Fruit fly (Drosophila melanogaster): ENCODE data around the gene tgy.

The tgy gene

DNA sequence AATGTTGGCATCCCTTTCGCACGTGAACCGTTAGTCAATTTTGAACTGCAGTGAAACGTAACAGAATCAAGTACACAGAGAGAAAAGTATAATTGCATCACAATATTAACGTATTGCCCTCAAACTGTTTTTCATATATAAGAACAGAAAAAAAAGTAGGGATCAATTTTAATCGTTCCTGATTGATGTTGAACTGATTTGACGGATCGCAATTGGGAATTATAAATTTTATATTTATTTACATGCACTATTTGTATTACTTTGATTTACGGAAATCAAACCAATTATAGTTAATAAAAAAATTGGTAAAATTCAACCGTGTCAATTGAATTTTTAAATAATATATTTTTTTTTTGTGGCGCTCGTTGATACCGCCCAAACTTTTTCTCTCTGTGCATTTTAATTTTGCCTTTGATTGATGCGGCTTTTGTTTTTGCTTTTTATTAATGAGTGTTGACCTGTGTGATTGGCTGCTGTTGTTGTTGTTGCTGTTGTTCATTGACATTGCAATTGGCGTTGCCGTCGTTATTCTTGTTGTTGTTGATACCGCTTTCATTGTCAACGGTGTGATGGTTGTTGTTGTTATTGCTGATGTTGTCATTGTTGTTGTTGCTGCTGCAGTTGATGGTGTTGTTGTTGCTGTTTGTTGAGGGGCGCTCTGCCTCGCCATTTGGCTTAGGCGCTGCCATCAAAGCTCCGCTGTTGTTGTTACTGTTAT lies 25.6 kb upstream of the tgy start (continued):
- TF ChIP-seq Usf (GFP tag; optimal IDR thresholded peaks at IDR 0.05), result no peak
- no peak for TF ChIP-seq CG6683 (GFP tag; optimal IDR thresholded peaks at IDR 0.05)
- no peak for TF ChIP-seq eyg (GFP tag; optimal IDR thresholded peaks at IDR 0.05)
- TF ChIP-seq gsb-n (tag; optimal IDR thresholded peaks at IDR 0.05), result peak; percentile 62
- TF ChIP-seq CG12942 (GFP tag; optimal IDR thresholded peaks at IDR 0.05), result peak; percentile 1
- TF ChIP-seq da (GFP tag; optimal IDR thresholded peaks at IDR 0.05), result no peak
- TF ChIP-seq Ets97D (GFP tag; optimal IDR thresholded peaks at IDR 0.05), result no peak
- no peak for TF ChIP-seq H2.0 (GFP tag; IDR thresholded peaks at IDR 0.05)
- peak; percentile 40; the same call in 1 of the 3 replicates for TF ChIP-seq CG11695 (GFP tag; IDR thresholded peaks at IDR 0.05)
- TF ChIP-seq CG1602 (GFP tag; optimal IDR thresholded peaks at IDR 0.05), result peak; percentile 56
- TF ChIP-seq zf30C (GFP tag; optimal IDR thresholded peaks at IDR 0.05), result peak; percentile 60
- no peak for TF ChIP-seq Ets65A (GFP tag)
- peak; percentile 35; the same call in 1 of the 2 replicates for TF ChIP-seq esg (GFP tag; conservative IDR thresholded peaks at IDR 0.05)
- TF ChIP-seq fd96Cb (tag; optimal IDR thresholded peaks at IDR 0.05), result peak; percentile 70
- no peak for TF ChIP-seq CG34224 (GFP tag; IDR thresholded peaks at IDR 0.05; ENCODE audit: partially characterized antibody)
- TF ChIP-seq CG11247 (GFP tag; IDR thresholded peaks at IDR 0.05), result 0 out of 2 replicates have a peak, but pooled peaks have one; percentile 19
- no peak for TF ChIP-seq hth (optimal IDR thresholded peaks at IDR 0.05)
- TF ChIP-seq Camta (GFP tag; optimal IDR thresholded peaks at IDR 0.05), result peak; percentile 6
- TF ChIP-seq CG14710 (tag; optimal IDR thresholded peaks at IDR 0.05), result peak; percentile 60
- no peak for TF ChIP-seq CG4617 (GFP tag; optimal IDR thresholded peaks at IDR 0.05; ENCODE audit: borderline replicate concordance)
- peak; percentile 18 for TF ChIP-seq CG18764 (GFP tag; optimal IDR thresholded peaks at IDR 0.05)
- no peak for TF ChIP-seq CG7372 (GFP tag; IDR thresholded peaks at IDR 0.05)
- peak; percentile 22 for TF ChIP-seq Fer1 (GFP tag; optimal IDR thresholded peaks at IDR 0.05)
- no peak for TF ChIP-seq Hand (GFP tag; optimal IDR thresholded peaks at IDR 0.05)
- TF ChIP-seq ttk (GFP tag; IDR thresholded peaks at IDR 0.05), result peak; percentile 29; the same call in 1 of the 2 replicates
- TF ChIP-seq wek (GFP tag; optimal IDR thresholded peaks at IDR 0.05), result no peak
- peak; percentile 34 for TF ChIP-seq Hsf (GFP tag; optimal IDR thresholded peaks at IDR 0.05)
- TF ChIP-seq mirr (GFP tag; optimal IDR thresholded peaks at IDR 0.05), result no peak
- TF ChIP-seq nerfin-1 (tag; optimal IDR thresholded peaks at IDR 0.05), result peak; percentile 8
- TF ChIP-seq rib (GFP tag; IDR thresholded peaks at IDR 0.05), result no peak
- peak; percentile 38 for TF ChIP-seq NfI (GFP tag; optimal IDR thresholded peaks at IDR 0.05)
- peak; percentile 49 for TF ChIP-seq CG3407 (GFP tag; optimal IDR thresholded peaks at IDR 0.05)
- TF ChIP-seq MBD-R2 (GFP tag; IDR thresholded peaks at IDR 0.05), result no peak
- TF ChIP-seq Kr (GFP tag; optimal IDR thresholded peaks at IDR 0.05), result no peak
- TF ChIP-seq CG10654 (GFP tag; optimal IDR thresholded peaks at IDR 0.05), result peak; percentile 49
- no peak for TF ChIP-seq CG12236 (GFP tag; optimal IDR thresholded peaks at IDR 0.05)
- TF ChIP-seq pros (GFP tag; optimal IDR thresholded peaks at IDR 0.05), result no peak
- peak; percentile 25 for TF ChIP-seq Vsx1 (GFP tag; optimal IDR thresholded peaks at IDR 0.05)
- peak; percentile 58 for TF ChIP-seq lbe (GFP tag; optimal IDR thresholded peaks at IDR 0.05)
- TF ChIP-seq CG5245 (GFP tag; optimal IDR thresholded peaks at IDR 0.05), result peak; percentile 22
- no peak for TF ChIP-seq slp2 (GFP tag; optimal IDR thresholded peaks at IDR 0.05)
- no peak for TF ChIP-seq gsb (GFP tag; IDR thresholded peaks at IDR 0.05)
- no peak for TF ChIP-seq Antp (GFP tag; optimal IDR thresholded peaks at IDR 0.05)
- TF ChIP-seq sens-2 (GFP tag; IDR thresholded peaks at IDR 0.05), result peak; percentile 15; the same call in 1 of the 2 replicates
- peak; percentile 47 for TF ChIP-seq slbo (GFP tag; IDR thresholded peaks at IDR 0.05)
- TF ChIP-seq sug (tag; optimal IDR thresholded peaks at IDR 0.05), result no peak
- TF ChIP-seq CG10462 (GFP tag; optimal IDR thresholded peaks at IDR 0.05), result peak; percentile 32
- TF ChIP-seq cwo (GFP tag; optimal IDR thresholded peaks at IDR 0.05), result peak; percentile 23
- no peak for TF ChIP-seq CG11456 (GFP tag; IDR thresholded peaks at IDR 0.05)
- TF ChIP-seq CG3726 (GFP tag; IDR thresholded peaks at IDR 0.05), result no peak
